Fruit fly (Drosophila melanogaster) whole organism, prepupa: ENCODE data around the gene CG6415.

Experiments used
- CG11902 ChIP-seq: fragments of 200-800 bp; sonication (Bioruptor generic); optimal IDR thresholded peaks from 3 replicates; lab custom pipeline; 2016; ENCODE audit warnings: missing biosample characterization, missing genetic modification characterization
- CG1621 ChIP-seq: fragments of 200-800 bp; sonication (Bioruptor generic); optimal IDR thresholded peaks from 3 replicates; lab custom pipeline; 2018; ENCODE audit warnings: missing biosample characterization, mild to moderate bottlenecking, missing genetic modification characterization
- CG16779 ChIP-seq: fragments of 200-800 bp; sonication (Bioruptor generic); optimal IDR thresholded peaks from 3 replicates; lab custom pipeline; 2017; ENCODE audit warnings: missing biosample characterization, mild to moderate bottlenecking, missing genetic modification characterization
- CG3032 ChIP-seq: fragments of 200-800 bp; optimal IDR thresholded peaks from 2 replicates; lab custom pipeline; 2019; ENCODE audit warnings: missing biosample characterization, mild to moderate bottlenecking, missing genetic modification characterization, moderate library complexity
- CG31627 ChIP-seq: fragments of 200-800 bp; sonication (Bioruptor generic); optimal IDR thresholded peaks from 3 replicates; lab custom pipeline; 2016; ENCODE audit warnings: missing biosample characterization, missing genetic modification characterization
- CG32006 ChIP-seq: fragments of 200-800 bp; sonication (Bioruptor generic); optimal IDR thresholded peaks from 3 replicates; lab custom pipeline; 2017; ENCODE audit warnings: missing biosample characterization, mild to moderate bottlenecking, missing genetic modification characterization
- CG3919 ChIP-seq: fragments of 200-800 bp; sonication (Bioruptor generic); optimal IDR thresholded peaks from 3 replicates; lab custom pipeline; 2016; ENCODE audit warnings: missing biosample characterization, missing genetic modification characterization
- CG6163 ChIP-seq: fragments of 200-800 bp; sonication (Bioruptor generic); IDR thresholded peaks from 3 replicates; pipeline ENCODE4 v1.3.6; 2022; ENCODE audit warnings: missing biosample characterization, missing genetic modification characterization
- CG6276 ChIP-seq: fragments of 200-800 bp; sonication (Bioruptor generic); optimal IDR thresholded peaks from 2 replicates; lab custom pipeline; 2017; ENCODE audit warnings: missing biosample characterization, mild to moderate bottlenecking, missing genetic modification characterization
- CG6792 ChIP-seq: fragments of 200-800 bp; sonication (Bioruptor generic); optimal IDR thresholded peaks from 3 replicates; lab custom pipeline; 2016; ENCODE audit warnings: missing biosample characterization, missing genetic modification characterization
- CG6808 ChIP-seq: fragments of 200-800 bp; sonication (Bioruptor generic); optimal IDR thresholded peaks from 3 replicates; lab custom pipeline; 2017; ENCODE audit warnings: missing biosample characterization, missing genetic modification characterization, mild to moderate bottlenecking, moderate library complexity, missing genetic modification reagents
- CG8319 ChIP-seq: fragments of 200-800 bp; sonication (Bioruptor generic); optimal IDR thresholded peaks from 3 replicates; lab custom pipeline; 2016; ENCODE audit warnings: missing biosample characterization, missing genetic modification characterization
- CG9139 ChIP-seq: fragments of 200-800 bp; sonication (Bioruptor generic); optimal IDR thresholded peaks from 3 replicates; lab custom pipeline; 2017; ENCODE audit warnings: missing biosample characterization, mild to moderate bottlenecking, missing genetic modification characterization
- Eip75B ChIP-seq: fragments of 200-800 bp; sonication (Bioruptor generic); optimal IDR thresholded peaks from 3 replicates; lab custom pipeline; 2016; ENCODE audit warnings: missing biosample characterization, missing genetic modification characterization
- Eip78C ChIP-seq: fragments of 200-800 bp; sonication (Bioruptor generic); peaks from one replicate; lab custom pipeline; 2016; ENCODE audit warnings: missing biosample characterization, missing genetic modification characterization
- Ets21C ChIP-seq: fragments of 200-800 bp; sonication (Bioruptor generic); optimal IDR thresholded peaks from 3 replicates; lab custom pipeline; 2016; ENCODE audit warnings: missing biosample characterization, missing genetic modification characterization
- Ets96B ChIP-seq: fragments of 200-800 bp; optimal IDR thresholded peaks from 2 replicates; lab custom pipeline; 2019; ENCODE audit warnings: missing biosample characterization, mild to moderate bottlenecking, missing genetic modification characterization, moderate library complexity
- Gug ChIP-seq: fragments of 200-800 bp; sonication (Bioruptor generic); IDR thresholded peaks from 2 replicates; pipeline ENCODE4 v1.3.6; 2022; ENCODE audit warnings: missing biosample characterization, missing genetic modification characterization
- Hr38 ChIP-seq: sonication (Bioruptor generic); optimal IDR thresholded peaks from 2 replicates; lab custom pipeline; 2016; ENCODE audit warnings: missing biosample characterization, missing genetic modification characterization
- Hr4 ChIP-seq: fragments of 200-800 bp; sonication (Bioruptor generic); optimal IDR thresholded peaks from 3 replicates; lab custom pipeline; 2016; ENCODE audit warnings: missing biosample characterization, missing genetic modification characterization
- Met ChIP-seq: fragments of 200-800 bp; sonication (Bioruptor generic); optimal IDR thresholded peaks from 3 replicates; lab custom pipeline; 2016; ENCODE audit warnings: missing biosample characterization, missing genetic modification characterization
- acj6 ChIP-seq: fragments of 200-800 bp; sonication (Bioruptor generic); optimal IDR thresholded peaks from 3 replicates; lab custom pipeline; 2016; ENCODE audit warnings: missing biosample characterization, missing genetic modification characterization
- dac ChIP-seq: fragments of 200-800 bp; sonication (Bioruptor generic); optimal IDR thresholded peaks from 2 replicates; lab custom pipeline; 2017; ENCODE audit warnings: missing biosample characterization, mild to moderate bottlenecking, missing genetic modification characterization
- dsx ChIP-seq: fragments of 200-800 bp; optimal IDR thresholded peaks from 3 replicates; lab custom pipeline; 2019; ENCODE audit warnings: missing biosample characterization, mild to moderate bottlenecking, missing genetic modification characterization, moderate library complexity; ENCODE audit not compliant: poor library complexity, severe bottlenecking
- eg ChIP-seq: fragments of 200-800 bp; sonication (Bioruptor generic); IDR thresholded peaks from 3 replicates; pipeline ENCODE4 v1.3.6; 2022; ENCODE audit warnings: missing biosample characterization, missing genetic modification characterization
- esn ChIP-seq: fragments of 200-800 bp; sonication (Bioruptor generic); optimal IDR thresholded peaks from 2 replicates; lab custom pipeline; 2016; ENCODE audit warnings: missing biosample characterization, mild to moderate bottlenecking, missing genetic modification characterization, moderate library complexity
- fkh ChIP-seq: fragments of 200-800 bp; sonication (Bioruptor generic); optimal IDR thresholded peaks from 3 replicates; lab custom pipeline; 2017; ENCODE audit warnings: missing biosample characterization, mild to moderate bottlenecking, missing genetic modification characterization, moderate library complexity
- lz ChIP-seq: fragments of 200-800 bp; sonication (Bioruptor generic); optimal IDR thresholded peaks from 3 replicates; lab custom pipeline; 2016; ENCODE audit warnings: missing biosample characterization, missing genetic modification characterization
- net ChIP-seq: fragments of 200-800 bp; sonication (Bioruptor generic); optimal IDR thresholded peaks from 3 replicates; lab custom pipeline; 2016; ENCODE audit warnings: missing biosample characterization, missing genetic modification characterization
- salr ChIP-seq, 2 experiments: fragments of 200-800 bp; sonication (Bioruptor generic); optimal IDR thresholded peaks; 3 replicates each; lab custom pipeline; 2016 to 2018; ENCODE audit warnings: missing biosample characterization in 2 of 2, missing genetic modification characterization in 2 of 2, mild to moderate bottlenecking in 1 of 2
- spab ChIP-seq: fragments of 200-800 bp; sonication (Bioruptor generic); optimal IDR thresholded peaks from 2 replicates; lab custom pipeline; 2017; ENCODE audit warnings: missing biosample characterization, mild to moderate bottlenecking, missing genetic modification characterization, missing genetic modification reagents
- ss ChIP-seq, 2 experiments: fragments of 200-800 bp; sonication (Bioruptor generic); optimal IDR thresholded peaks; 2 replicates in 1 of 2; 3 replicates in 1 of 2; lab custom pipeline; 2017 to 2018; ENCODE audit warnings: mild to moderate bottlenecking in 2 of 2, missing biosample characterization in 2 of 2, missing genetic modification characterization in 2 of 2, moderate library complexity in 1 of 2
- svp ChIP-seq: fragments of 200-800 bp; sonication (Bioruptor generic); peaks from one replicate; lab custom pipeline; 2016; ENCODE audit warnings: missing biosample characterization, missing genetic modification characterization

CG6415 gene

DNA sequence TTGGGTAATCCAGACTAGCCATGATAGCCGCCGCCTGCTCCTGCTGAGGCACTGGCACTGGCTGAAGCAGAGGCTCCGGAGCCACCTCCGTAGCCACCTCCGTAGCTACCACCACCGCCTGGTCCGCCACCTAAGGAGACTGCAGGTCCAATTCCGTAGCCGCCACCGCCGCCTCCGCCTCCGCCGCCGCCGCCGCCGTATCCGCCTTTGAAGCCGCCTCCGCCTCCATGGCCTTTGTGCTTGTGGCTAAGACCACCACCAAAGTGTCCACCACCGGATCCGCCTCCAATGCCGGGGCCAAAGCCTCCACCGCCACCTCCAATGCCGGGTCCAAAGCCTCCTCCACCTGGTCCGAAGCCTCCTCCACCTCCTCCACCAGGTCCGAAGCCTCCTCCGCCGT is 10.4 kb upstream of the CG6415 start:
- TF ChIP-seq net (no peak), Ets21C (GFP tag; lab: Kevin White, UChicago) (no peak), CG6276 (GFP tag; lab: Kevin White, UChicago) (no peak), fkh (no peak)

DNA sequence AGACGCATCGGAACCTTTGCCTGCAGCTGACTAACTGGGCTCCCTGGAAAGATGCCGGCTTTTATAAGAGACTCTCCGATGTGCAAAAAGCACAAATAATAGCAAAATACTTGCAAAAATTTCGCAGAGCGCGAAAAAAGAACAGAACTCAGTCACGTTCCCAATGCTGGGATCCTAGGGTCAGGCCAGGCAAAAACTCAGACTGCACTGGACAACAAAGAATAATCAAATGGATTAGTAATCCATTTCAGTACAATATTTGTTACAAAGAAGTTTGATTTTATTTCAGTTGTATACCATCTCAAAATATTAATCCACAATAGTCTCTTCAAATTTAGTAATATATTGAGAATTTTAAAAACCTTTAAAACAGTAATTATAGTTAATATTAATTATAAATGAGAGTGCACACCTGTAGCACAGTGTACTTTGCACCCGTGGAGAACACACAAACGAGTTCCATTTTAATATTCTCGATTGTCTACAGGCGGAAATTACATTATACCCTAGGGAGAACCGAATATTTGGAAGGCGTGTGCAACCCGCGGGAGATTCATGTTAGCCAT is 9.3 kb upstream of the CG6415 start, which contains the start of gene CG17108:
Gene CG17108, minus strand, starts transcription at position 51 of the 566 bp plus-strand sequence.
- TF ChIP-seq CG9139 (GFP tag; lab: Kevin White, UChicago), result peak; percentile 21
- no peak for TF ChIP-seq Ets21C (GFP tag; lab: Kevin White, UChicago)
- TF ChIP-seq Eip78C, result peak; percentile 30
- TF ChIP-seq CG6808 (GFP tag; lab: Kevin White, UChicago), result peak; percentile 42
- TF ChIP-seq CG11902, result no peak
- TF ChIP-seq ss (GFP tag; optimal IDR thresholded peaks at IDR 0.05; lab: Kevin White, UChicago), result peak in 1 of 2 experiments; percentile 22
- peak; percentile 53 for TF ChIP-seq Ets96B
- TF ChIP-seq spab (GFP tag; lab: Kevin White, UChicago), result no peak
- TF ChIP-seq svp (GFP tag; lab: Kevin White, UChicago), result peak; percentile 80
- TF ChIP-seq dsx (GFP tag; lab: Kevin White, UChicago), result peak; percentile 8

DNA sequence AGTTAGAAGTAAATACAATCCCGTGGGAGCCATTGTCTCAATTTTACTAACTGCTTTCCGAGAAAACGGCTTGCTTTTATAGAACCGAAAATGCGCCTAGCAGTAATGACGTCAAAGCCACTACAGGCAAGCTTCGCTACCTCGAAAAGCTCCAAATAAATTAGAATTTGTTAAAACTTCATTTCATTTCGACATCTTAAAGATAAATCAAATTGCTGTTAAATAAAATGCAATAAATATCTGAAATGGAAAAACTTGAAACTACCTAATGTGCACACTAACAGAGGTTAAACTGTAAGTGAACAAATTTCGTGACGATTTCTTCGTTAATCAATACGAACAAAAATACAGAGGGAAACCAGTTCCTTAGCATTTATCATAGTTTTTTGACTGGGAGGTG is 5.4 kb upstream of the CG6415 start, which contains the start of gene CG7300:
Gene CG7300, minus strand, starts transcription at position 52 of the 400 bp plus-strand sequence.
- peak; percentile 27 for TF ChIP-seq CG32006 (GFP tag; lab: Kevin White, UChicago)
- TF ChIP-seq acj6 (GFP tag; lab: Kevin White, UChicago), result no peak
- TF ChIP-seq CG3032, result no peak
- TF ChIP-seq Hr4, result no peak
- 0 out of 3 replicates have a peak, but pooled peaks have one; percentile 13 for TF ChIP-seq eg (GFP tag; lab: Robert Waterston, UW)
- peak; percentile 81 for TF ChIP-seq Eip78C
- peak; percentile 18 for TF ChIP-seq svp (GFP tag; lab: Kevin White, UChicago)

DNA sequence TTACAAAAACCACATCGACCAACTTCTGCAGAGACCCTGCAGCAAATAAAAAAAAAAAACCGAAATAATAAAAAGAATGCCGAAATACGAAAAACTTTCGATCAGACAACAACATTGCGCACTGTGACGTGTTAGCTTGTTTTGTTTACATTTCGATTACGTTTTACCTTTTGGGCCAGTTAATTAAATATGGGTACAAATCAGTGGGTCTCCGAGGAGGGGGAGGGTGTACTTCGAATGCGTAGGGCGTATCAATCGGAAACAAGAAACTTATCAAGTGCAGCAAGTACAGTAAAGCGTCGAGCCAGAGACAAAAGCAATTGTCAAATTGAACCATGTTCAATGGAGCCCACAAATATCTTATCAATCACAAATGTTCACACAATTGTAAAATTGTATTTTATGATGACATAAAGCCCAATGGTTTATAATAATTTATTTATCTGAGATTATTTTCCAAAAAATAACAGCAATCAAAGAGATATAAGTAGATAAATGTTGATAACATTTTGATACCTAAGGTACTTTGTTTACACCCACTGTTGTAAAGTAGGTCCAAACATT is 1.8 kb upstream of the CG6415 start, which contains the start of gene Lip1:
Gene Lip1, minus strand, starts transcription at position 46 of the 564 bp plus-strand sequence.
- TF ChIP-seq fkh (peak; percentile 15), CG31627 (GFP tag; lab: Kevin White, UChicago) (no peak), svp (GFP tag; lab: Kevin White, UChicago) (peak; percentile 23)

DNA sequence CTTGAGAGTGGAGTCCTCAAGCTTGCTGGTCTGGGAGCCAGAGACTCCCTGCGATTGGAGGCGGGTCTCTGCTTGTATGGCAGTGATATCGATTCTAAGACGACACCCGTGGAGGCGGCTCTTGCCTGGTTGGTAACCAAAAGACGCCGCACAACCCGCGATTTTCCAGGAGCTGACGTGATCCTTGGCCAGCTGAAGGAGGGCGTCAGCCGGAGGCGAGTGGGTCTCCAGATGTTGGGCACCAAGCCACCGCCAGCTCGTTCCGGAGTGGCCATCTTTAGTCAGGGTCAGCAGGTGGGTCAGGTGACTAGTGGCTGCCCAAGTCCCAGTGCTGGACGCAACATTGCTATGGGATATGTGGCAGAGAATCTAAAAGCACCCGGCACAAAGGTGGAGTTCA is 1.0 kb downstream of the CG6415 start:
- TF ChIP-seq esn (GFP tag; lab: Kevin White, UChicago) (no peak), CG6163 (GFP tag; lab: Robert Waterston, UW) (no peak), Eip78C (no peak), Hr38 (GFP tag; lab: Kevin White, UChicago) (no peak)

DNA sequence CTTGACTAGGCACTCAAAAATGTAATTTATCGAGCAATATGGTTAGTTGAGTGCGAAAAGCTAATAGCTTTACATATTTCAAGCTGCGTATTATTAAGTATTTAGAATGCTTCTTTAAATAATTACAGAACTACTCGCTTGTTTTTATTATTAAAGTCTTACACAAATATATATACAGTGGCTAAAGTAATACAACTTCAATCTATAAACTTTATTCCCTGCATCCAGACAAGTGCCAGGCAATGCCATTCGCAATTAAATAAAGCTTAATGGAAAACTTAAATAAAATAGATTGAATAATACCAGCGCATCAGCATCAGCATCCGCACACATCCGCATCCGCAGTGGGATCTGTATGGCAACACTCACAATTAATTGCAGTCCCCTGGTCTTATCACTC is 2.8 kb downstream of the CG6415 start:
- TF ChIP-seq salr (GFP tag; optimal IDR thresholded peaks at IDR 0.05; lab: Kevin White, UChicago) (no peak), svp (GFP tag; lab: Kevin White, UChicago) (peak; percentile 63), spab (GFP tag; lab: Kevin White, UChicago) (no peak), dac (no peak), CG8319 (GFP tag; lab: Kevin White, UChicago) (no peak), Eip78C (no peak)

DNA sequence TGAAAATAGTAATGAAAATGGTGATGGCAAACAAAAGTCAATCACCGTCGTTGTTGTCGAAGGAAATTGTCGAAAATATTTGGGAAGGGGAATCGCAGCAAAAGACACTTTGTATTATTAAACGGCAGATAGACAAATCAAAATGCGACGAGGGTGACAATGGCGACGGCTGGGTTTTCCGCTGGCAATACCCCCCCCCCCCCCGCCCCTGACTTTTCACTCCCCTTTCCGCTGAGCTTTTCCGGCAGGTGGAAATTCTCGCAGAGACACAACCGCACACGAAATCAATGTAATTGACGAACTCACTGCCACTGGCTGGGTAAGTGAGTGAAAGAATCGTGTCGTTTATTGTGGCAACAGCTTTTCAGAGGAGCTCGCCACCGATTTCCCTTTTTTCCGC is 4.7 kb downstream of the CG6415 start:
- TF ChIP-seq Eip78C (no peak), Ets96B (no peak), Met (GFP tag; lab: Kevin White, UChicago) (no peak), CG6792 (GFP tag; lab: Kevin White, UChicago) (no peak), CG16779 (tag; lab: Kevin White, UChicago) (no peak), acj6 (GFP tag; lab: Kevin White, UChicago) (no peak), Hr38 (GFP tag; lab: Kevin White, UChicago) (no peak), fkh (no peak), CG11902 (no peak), CG3919 (GFP tag; lab: Kevin White, UChicago) (no peak), CG9139 (GFP tag; lab: Kevin White, UChicago) (no peak), CG1621 (tag; lab: Kevin White, UChicago) (no peak), Gug (no peak), spab (GFP tag; lab: Kevin White, UChicago) (no peak), lz (GFP tag; lab: Kevin White, UChicago) (no peak), Eip75B (GFP tag; lab: Kevin White, UChicago) (no peak)
